Worm (Caenorhabditis elegans) whole organism, L4 larva: Measurements from ENCODE around the gene tps-2.

Source experiments
- F10B5.3 ChIP-seq: sonication (generic microtip); optimal IDR thresholded peaks from 2 replicates; lab custom pipeline; 2016; ENCODE audit warnings: mild to moderate bottlenecking, missing genetic modification characterization, missing compliant biosample characterization
- F26F4.8 ChIP-seq: fragments of 200-800 bp; sonication (Bioruptor generic); conservative IDR thresholded peaks from 2 replicates; pipeline ENCODE4 v1.3.6; 2022; ENCODE audit warnings: missing genetic modification characterization, missing compliant biosample characterization
- F44E2.7 ChIP-seq: fragments of 200-800 bp; sonication (Bioruptor generic); IDR thresholded peaks from 2 replicates; pipeline ENCODE4 v2.1.2; 2022; ENCODE audit warnings: missing genetic modification characterization, missing compliant biosample characterization
- T20F7.1 ChIP-seq: fragments of 200-800 bp; sonication (Bioruptor generic); optimal IDR thresholded peaks from 2 replicates; lab custom pipeline; 2018; ENCODE audit warnings: mild to moderate bottlenecking, missing genetic modification characterization, missing compliant biosample characterization
- T26A8.4 ChIP-seq: fragments of 200-800 bp; sonication (Bioruptor generic); IDR thresholded peaks from 2 replicates; pipeline ENCODE4 v1.3.6; 2022; ENCODE audit warnings: missing genetic modification characterization, missing compliant biosample characterization
- Y48G9A.11 ChIP-seq: fragments of 200-800 bp; sonication (Bioruptor generic); IDR thresholded peaks from 2 replicates; pipeline ENCODE4 v1.3.6; 2022; ENCODE audit warnings: missing genetic modification reagents, missing genetic modification characterization, missing compliant biosample characterization
- Y75B8A.6 ChIP-seq: fragments of 200-800 bp; sonication (Bioruptor generic); IDR thresholded peaks from 2 replicates; pipeline ENCODE4 v1.3.6; 2022; ENCODE audit warnings: missing genetic modification reagents, missing genetic modification characterization, missing compliant biosample characterization
- ZK337.2 ChIP-seq: fragments of 200-800 bp; sonication (Bioruptor generic); IDR thresholded peaks from 2 replicates; pipeline ENCODE4 v1.3.6; 2022; ENCODE audit warnings: missing genetic modification reagents, missing genetic modification characterization, missing compliant biosample characterization
- aha-1 ChIP-seq: fragments of 150-350 bp; peaks from one replicate; lab custom pipeline; 2014; ENCODE audit warnings: missing biosample characterization, missing genetic modification characterization
- aly-2 ChIP-seq: sonication (generic microtip); optimal IDR thresholded peaks from 2 replicates; lab custom pipeline; 2018; ENCODE audit warnings: missing biosample characterization, missing genetic modification characterization
- ama-1 ChIP-seq: fragments of 150-350 bp; optimal IDR thresholded peaks from 2 replicates; lab custom pipeline; 2014; ENCODE audit warnings: inconsistent platforms, mixed read lengths
- ceh-44 ChIP-seq: fragments of 200-800 bp; sonication (Bioruptor generic); IDR thresholded peaks from 2 replicates; pipeline ENCODE4 v1.3.6; 2022; ENCODE audit warnings: missing genetic modification reagents, missing genetic modification characterization, missing compliant biosample characterization
- ctbp-1 ChIP-seq: fragments of 200-800 bp; sonication (Bioruptor generic); IDR thresholded peaks from 2 replicates; pipeline ENCODE4 v1.3.6; 2022; ENCODE audit warnings: missing genetic modification reagents, missing genetic modification characterization, missing compliant biosample characterization
- dmd-6 ChIP-seq: fragments of 200-800 bp; sonication (Bioruptor generic); IDR thresholded peaks from 2 replicates; pipeline ENCODE4 v1.3.6; 2022; ENCODE audit warnings: missing genetic modification reagents, missing genetic modification characterization, missing compliant biosample characterization
- egl-27 ChIP-seq: sonication (generic microtip); optimal IDR thresholded peaks from 3 replicates; lab custom pipeline; 2017; ENCODE audit warnings: missing biosample characterization, missing genetic modification reagents, missing genetic modification characterization
- egl-43 ChIP-seq: fragments of 200-800 bp; sonication (Bioruptor generic); IDR thresholded peaks from 2 replicates; pipeline ENCODE4 v1.3.6; 2022; ENCODE audit warnings: missing genetic modification reagents, missing genetic modification characterization, missing compliant biosample characterization
- fos-1 ChIP-seq: fragments of 150-350 bp; optimal IDR thresholded peaks from 2 replicates; lab custom pipeline; 2014; ENCODE audit warnings: missing biosample characterization, missing genetic modification characterization
- hlh-30 ChIP-seq: sonication (generic microtip); optimal IDR thresholded peaks from 2 replicates; lab custom pipeline; 2017; ENCODE audit warnings: antibody characterized with exemption, mild to moderate bottlenecking, missing genetic modification characterization, missing compliant biosample characterization; ENCODE audit not compliant: insufficient read depth
- lim-7 ChIP-seq: fragments of 200-800 bp; sonication (Bioruptor generic); IDR thresholded peaks from 2 replicates; pipeline ENCODE4 v1.3.6; 2022; ENCODE audit warnings: missing genetic modification characterization, missing compliant biosample characterization
- lin-1 ChIP-seq: fragments of 200-800 bp; sonication (Bioruptor generic); IDR thresholded peaks from 2 replicates; pipeline ENCODE4 v1.3.6; 2022; ENCODE audit warnings: missing genetic modification reagents, missing genetic modification characterization, missing compliant biosample characterization
- lin-13 ChIP-seq: fragments of 150-350 bp; optimal IDR thresholded peaks from 2 replicates; lab custom pipeline; 2014; ENCODE audit warnings: missing biosample characterization, missing genetic modification reagents, missing genetic modification characterization
- lin-15B ChIP-seq: fragments of 150-350 bp; sonication (generic microtip); optimal IDR thresholded peaks from 3 replicates; lab custom pipeline; 2014; ENCODE audit warnings: missing biosample characterization, missing genetic modification characterization
- lin-38 ChIP-seq: fragments of 200-800 bp; sonication (Bioruptor generic); IDR thresholded peaks from 2 replicates; pipeline ENCODE4 v1.3.6; 2022; ENCODE audit warnings: missing genetic modification reagents, missing genetic modification characterization, missing compliant biosample characterization
- lin-39 ChIP-seq: fragments of 150-350 bp; optimal IDR thresholded peaks from 2 replicates; lab custom pipeline; 2014; ENCODE audit warnings: missing biosample characterization, missing genetic modification reagents, missing genetic modification characterization
- lir-3 ChIP-seq: sonication (generic microtip); optimal IDR thresholded peaks from 2 replicates; lab custom pipeline; 2016; ENCODE audit warnings: mild to moderate bottlenecking, missing genetic modification characterization, missing compliant biosample characterization
- lsy-2 ChIP-seq, 2 experiments: fragments of 150-350 bp in 1 of 2; sonication (generic microtip) in 1 of 2; optimal IDR thresholded peaks; 2 replicates each; lab custom pipeline; 2014 to 2017; ENCODE audit warnings: missing biosample characterization in 2 of 2, missing genetic modification characterization in 2 of 2
- mdl-1 ChIP-seq, 2 experiments: fragments of 150-350 bp in 1 of 2; sonication (generic microtip) in 1 of 2; optimal IDR thresholded peaks; 2 replicates each; lab custom pipeline; 2014 to 2017; ENCODE audit warnings: missing biosample characterization in 2 of 2, missing genetic modification characterization in 2 of 2
- mdt-29 ChIP-seq: fragments of 200-800 bp; sonication (Bioruptor generic); IDR thresholded peaks from 2 replicates; pipeline ENCODE4 v1.3.6; 2022; ENCODE audit warnings: missing genetic modification reagents, missing genetic modification characterization, missing compliant biosample characterization
- mep-1 ChIP-seq: fragments of 150-350 bp; sonication (generic microtip); optimal IDR thresholded peaks from 3 replicates; lab custom pipeline; 2014; ENCODE audit warnings: missing biosample characterization, missing genetic modification characterization
- nhr-10 ChIP-seq: fragments of 150-350 bp; optimal IDR thresholded peaks from 2 replicates; lab custom pipeline; 2014; ENCODE audit warnings: missing biosample characterization, missing genetic modification characterization
- nhr-102 ChIP-seq: sonication (generic microtip); optimal IDR thresholded peaks from 2 replicates; lab custom pipeline; 2016; ENCODE audit warnings: mild to moderate bottlenecking, missing genetic modification characterization, moderate library complexity, missing compliant biosample characterization
- nhr-28 ChIP-seq: fragments of 150-350 bp; optimal IDR thresholded peaks from 2 replicates; lab custom pipeline; 2014; ENCODE audit warnings: missing biosample characterization, missing genetic modification characterization
- nhr-42 ChIP-seq: fragments of 200-800 bp; sonication (Bioruptor generic); IDR thresholded peaks from 2 replicates; pipeline ENCODE4 v1.3.6; 2022; ENCODE audit warnings: missing genetic modification characterization, missing compliant biosample characterization
- nhr-48 ChIP-seq: sonication (generic microtip); optimal IDR thresholded peaks from 2 replicates; lab custom pipeline; 2016; ENCODE audit warnings: mild to moderate bottlenecking, missing genetic modification characterization, missing compliant biosample characterization
- nhr-77 ChIP-seq: fragments of 150-350 bp; optimal IDR thresholded peaks from 2 replicates; lab custom pipeline; 2014; ENCODE audit warnings: missing biosample characterization, missing genetic modification characterization
- php-3 ChIP-seq: fragments of 200-800 bp; sonication (Bioruptor generic); IDR thresholded peaks from 2 replicates; pipeline ENCODE4 v1.3.6; 2022; ENCODE audit warnings: missing genetic modification reagents, missing genetic modification characterization, missing compliant biosample characterization
- snpc-4 ChIP-seq: fragments of 150-350 bp; optimal IDR thresholded peaks from 2 replicates; lab custom pipeline; 2014; ENCODE audit warnings: missing biosample characterization, missing genetic modification characterization
- spr-3 ChIP-seq: fragments of 200-800 bp; sonication (Bioruptor generic); optimal IDR thresholded peaks from 2 replicates; lab custom pipeline; 2018; ENCODE audit warnings: mild to moderate bottlenecking, missing genetic modification characterization, missing compliant biosample characterization
- unc-62 ChIP-seq, 3 experiments: fragments of 150-350 bp in 1 of 3; sonication (generic microtip); optimal IDR thresholded peaks in 2 of 3; peaks in 1 of 3; 1 replicate in 1 of 3; 2 replicates in 2 of 3; lab custom pipeline; 2014 to 2017; ENCODE audit warnings: missing biosample characterization in 3 of 3, missing genetic modification characterization in 3 of 3, missing genetic modification reagents in 3 of 3, missing genotype in 1 of 3
- ztf-7 ChIP-seq: fragments of 150-350 bp; optimal IDR thresholded peaks from 2 replicates; lab custom pipeline; 2014; ENCODE audit warnings: missing biosample characterization, missing genetic modification characterization

The tps-2 gene

ce11 chrII:14635179-14635578, 34.5 kb downstream of the tps-2 start (continued):
- TF ChIP-seq php-3 (GFP tag; lab: Robert Waterston, UW) (peak; percentile 46; the same call in 1 of the 2 replicates), fos-1 (tag; lab: Kevin White, UChicago) (no peak), nhr-42 (GFP tag; lab: Robert Waterston, UW) (peak; percentile 91), nhr-102 (peak; percentile 40), dmd-6 (peak; percentile 53), Y75B8A.6 (GFP tag; lab: Robert Waterston, UW) (peak; percentile 61; the same call in 1 of the 2 replicates), lin-1 (GFP tag; lab: Robert Waterston, UW) (no peak)

ce11 chrII:14635895-14636294, 35.2 kb downstream of the tps-2 start:
- TF ChIP-seq egl-43, result 0 out of 2 replicates have a peak, but pooled peaks have one; percentile 48
- TF ChIP-seq ctbp-1 (GFP tag; lab: Robert Waterston, UW), result peak; percentile 33; the same call in 1 of the 2 replicates
- peak; percentile 53 for TF ChIP-seq lin-38 (GFP tag; lab: Robert Waterston, UW)
- peak; percentile 32; the same call in 1 of the 2 replicates for TF ChIP-seq T26A8.4 (GFP tag; lab: Robert Waterston, UW)
- peak; percentile 53; the same call in 1 of the 2 replicates for TF ChIP-seq Y48G9A.11 (GFP tag; lab: Robert Waterston, UW)
- TF ChIP-seq ceh-44 (GFP tag; lab: Robert Waterston, UW), result 0 out of 2 replicates have a peak, but pooled peaks have one; percentile 2

ce11 chrII:14636737-14637136, 36.0 kb downstream of the tps-2 start, which contains the start of gene sre-13:
sre-13 (minus strand) TSS chrII:14636837.
- no peak for TF ChIP-seq ama-1

- 0 out of 2 replicates have a peak, but pooled peaks have one; percentile 26 for TF ChIP-seq lim-7 (GFP tag; lab: Robert Waterston, UW)
- peak; percentile 32; the same call in 1 of the 2 replicates for TF ChIP-seq lin-38 (GFP tag; lab: Robert Waterston, UW)
- peak; percentile 18 for TF ChIP-seq snpc-4 (tag; lab: Kevin White, UChicago)
Observed at ce11 chrII:14641387-14641786, 40.7 kb downstream of the tps-2 start.

ce11 chrII:14643983-14644382, 43.3 kb downstream of the tps-2 start, which contains the start of gene atgp-2:
atgp-2 (minus strand) TSS chrII:14644083.
- no peak for TF ChIP-seq mep-1
- no peak for TF ChIP-seq Y48G9A.11 (GFP tag; lab: Robert Waterston, UW)
- no peak for TF ChIP-seq lin-13 (GFP tag; lab: Kevin White, UChicago)
- no peak for TF ChIP-seq F44E2.7 (GFP tag; lab: Robert Waterston, UW)
- TF ChIP-seq aly-2 (tag; lab: Kevin White, UChicago), result no peak

ce11 chrII:14644465-14644864, 43.8 kb downstream of the tps-2 start:
- TF ChIP-seq ZK337.2, result no peak

- TF ChIP-seq nhr-77 (tag; lab: Kevin White, UChicago), result no peak
- peak in 1 of 2 experiments; percentile 52 for TF ChIP-seq lsy-2 (tag; optimal IDR thresholded peaks at IDR 0.05; lab: Kevin White, UChicago)
- no peak for TF ChIP-seq T20F7.1 (GFP tag; lab: Kevin White, UChicago)
- no peak for TF ChIP-seq mdt-29 (GFP tag; lab: Robert Waterston, UW)
- no peak for TF ChIP-seq egl-27 (tag; lab: Kevin White, UChicago)
- TF ChIP-seq aha-1, result peak; percentile 1
- TF ChIP-seq ztf-7 (tag; lab: Kevin White, UChicago), result no peak
- no peak for TF ChIP-seq F10B5.3 (tag; lab: Kevin White, UChicago)
- no peak for TF ChIP-seq lir-3 (tag; lab: Kevin White, UChicago)
- no peak for TF ChIP-seq Y75B8A.6 (GFP tag; lab: Robert Waterston, UW)
- no peak for TF ChIP-seq F26F4.8 (GFP tag; lab: Robert Waterston, UW)
- TF ChIP-seq nhr-48 (tag; lab: Kevin White, UChicago), result no peak
- no peak for TF ChIP-seq nhr-10 (tag; lab: Kevin White, UChicago)
- TF ChIP-seq mdl-1 (tag; optimal IDR thresholded peaks at IDR 0.05; lab: Kevin White, UChicago), result peak in 1 of 2 experiments; percentile 54
- peak; percentile 24 for TF ChIP-seq mep-1
- TF ChIP-seq unc-62 (GFP tag; optimal IDR thresholded peaks at IDR 0.05 in 1 of 2; lab: Kevin White, UChicago), result peak in 1 of 2 experiments; percentile 75
- TF ChIP-seq unc-62 (tag; optimal IDR thresholded peaks at IDR 0.05; lab: Kevin White, UChicago), result no peak
- TF ChIP-seq hlh-30 (tag; lab: Kevin White, UChicago), result peak; percentile 8
- TF ChIP-seq ceh-44 (GFP tag; lab: Robert Waterston, UW), result no peak
- TF ChIP-seq spr-3 (GFP tag; lab: Kevin White, UChicago), result no peak
- TF ChIP-seq lin-39, result no peak
- no peak for TF ChIP-seq lin-15B (tag; lab: Kevin White, UChicago)
- TF ChIP-seq nhr-28 (tag; lab: Kevin White, UChicago), result peak; percentile 8
Observed at ce11 chrII:14645290-14645689, 44.6 kb downstream of the tps-2 start.
